Worm (Caenorhabditis elegans) whole organism, young adult: ENCODE results near the gene F32D8.14.

Experiments used
- B0019.2 ChIP-seq: fragments of 200-800 bp; sonication (Bioruptor generic); conservative IDR thresholded peaks from 2 replicates; pipeline ENCODE4 v1.3.6; 2022; ENCODE audit warnings: missing genetic modification reagents, missing genetic modification characterization, missing compliant biosample characterization
- B0261.1 ChIP-seq: sonication (generic microtip); optimal IDR thresholded peaks from 2 replicates; lab custom pipeline; 2016; ENCODE audit warnings: mild to moderate bottlenecking, missing genetic modification characterization, moderate library complexity, missing compliant biosample characterization
- F33H1.4 ChIP-seq: fragments of 200-800 bp; sonication (Bioruptor generic); IDR thresholded peaks from 2 replicates; pipeline ENCODE4 v1.3.6; 2022; ENCODE audit warnings: missing genetic modification reagents, missing genetic modification characterization, missing compliant biosample characterization
- F37B4.10 ChIP-seq: fragments of 200-800 bp; sonication (Bioruptor generic); IDR thresholded peaks from 2 replicates; pipeline ENCODE4 v1.3.6; 2022; ENCODE audit warnings: missing genetic modification characterization, missing compliant biosample characterization
- F52B5.7 ChIP-seq: sonication (generic microtip); optimal IDR thresholded peaks from 2 replicates; lab custom pipeline; 2016; ENCODE audit warnings: mild to moderate bottlenecking, missing genetic modification characterization, missing compliant biosample characterization
- F57A8.1 ChIP-seq: fragments of 200-800 bp; sonication (Bioruptor generic); optimal IDR thresholded peaks from 2 replicates; lab custom pipeline; 2018; ENCODE audit warnings: mild to moderate bottlenecking, missing genetic modification characterization, moderate library complexity, missing compliant biosample characterization
- T07F8.4 ChIP-seq: sonication (generic microtip); optimal IDR thresholded peaks from 2 replicates; lab custom pipeline; 2016; ENCODE audit warnings: mild to moderate bottlenecking, missing genetic modification characterization, moderate library complexity, missing compliant biosample characterization
- Y56A3A.18 ChIP-seq: fragments of 200-800 bp; sonication (Bioruptor generic); IDR thresholded peaks from 2 replicates; pipeline ENCODE4 v1.3.6; 2022; ENCODE audit warnings: missing genetic modification reagents, missing genetic modification characterization, missing compliant biosample characterization
- Y67H2A.10 ChIP-seq: fragments of 200-800 bp; sonication (Bioruptor generic); conservative IDR thresholded peaks from 2 replicates; pipeline ENCODE4 v1.3.6; 2022; ENCODE audit warnings: missing genetic modification reagents, missing genetic modification characterization, missing compliant biosample characterization
- Y79H2A.3 ChIP-seq: fragments of 200-800 bp; sonication (Bioruptor generic); conservative IDR thresholded peaks from 2 replicates; pipeline ENCODE4 v1.3.6; 2022; ENCODE audit warnings: missing genetic modification reagents, missing genetic modification characterization, missing compliant biosample characterization
- ZK185.1 ChIP-seq: sonication (generic microtip); optimal IDR thresholded peaks from 2 replicates; lab custom pipeline; 2016; ENCODE audit warnings: mild to moderate bottlenecking, missing genetic modification characterization, missing compliant biosample characterization; ENCODE audit not compliant: poor library complexity, severe bottlenecking
- akir-1 ChIP-seq: fragments of 200-800 bp; sonication (Bioruptor generic); optimal IDR thresholded peaks from 2 replicates; lab custom pipeline; 2018; ENCODE audit warnings: mild to moderate bottlenecking, missing genetic modification characterization, moderate library complexity, missing compliant biosample characterization
- aptf-3 ChIP-seq: fragments of 200-800 bp; sonication (Bioruptor generic); IDR thresholded peaks from 2 replicates; pipeline ENCODE4 v1.3.6; 2022; ENCODE audit warnings: missing genetic modification characterization, missing compliant biosample characterization
- athp-1 ChIP-seq: sonication (generic microtip); optimal IDR thresholded peaks from 2 replicates; lab custom pipeline; 2017; ENCODE audit warnings: mild to moderate bottlenecking, missing genetic modification characterization, missing compliant biosample characterization
- attf-3 ChIP-seq: fragments of 200-800 bp; sonication (Bioruptor generic); conservative IDR thresholded peaks from 2 replicates; pipeline ENCODE4 v1.3.6; 2022; ENCODE audit warnings: missing genetic modification reagents, missing genetic modification characterization, missing compliant biosample characterization
- bed-1 ChIP-seq: fragments of 200-800 bp; sonication (Bioruptor generic); IDR thresholded peaks from 2 replicates; pipeline ENCODE4 v1.3.6; 2022; ENCODE audit warnings: missing genetic modification reagents, missing genetic modification characterization, missing compliant biosample characterization
- bed-2 ChIP-seq: fragments of 200-800 bp; sonication (Bioruptor generic); IDR thresholded peaks from 2 replicates; pipeline ENCODE4 v1.3.6; 2022; ENCODE audit warnings: missing genetic modification reagents, missing genetic modification characterization, missing compliant biosample characterization
- ceh-58 ChIP-seq: fragments of 200-800 bp; sonication (Bioruptor generic); IDR thresholded peaks from 2 replicates; pipeline ENCODE4 v1.3.6; 2022; ENCODE audit warnings: missing genetic modification characterization, missing compliant biosample characterization
- ceh-91 ChIP-seq: fragments of 200-800 bp; sonication (Bioruptor generic); IDR thresholded peaks from 2 replicates; pipeline ENCODE4 v1.3.6; 2022; ENCODE audit warnings: missing genetic modification reagents, missing genetic modification characterization, missing compliant biosample characterization
- chd-7 ChIP-seq: sonication (generic microtip); optimal IDR thresholded peaks from 2 replicates; lab custom pipeline; 2016; ENCODE audit warnings: mild to moderate bottlenecking, missing genetic modification characterization, moderate library complexity, missing compliant biosample characterization
- die-1 ChIP-seq: sonication (generic microtip); optimal IDR thresholded peaks from 2 replicates; lab custom pipeline; 2016; ENCODE audit warnings: missing genotype, mild to moderate bottlenecking, missing genetic modification characterization, missing compliant biosample characterization
- egl-44 ChIP-seq: fragments of 200-800 bp; sonication (Bioruptor generic); IDR thresholded peaks from 2 replicates; pipeline ENCODE4 v1.3.6; 2022; ENCODE audit warnings: missing genetic modification reagents, missing genetic modification characterization, missing compliant biosample characterization
- egrh-3 ChIP-seq: fragments of 200-800 bp; sonication (Bioruptor generic); IDR thresholded peaks from 2 replicates; pipeline ENCODE4 v1.3.6; 2022; ENCODE audit warnings: missing genetic modification reagents, missing genetic modification characterization, missing compliant biosample characterization
- ets-4 ChIP-seq: fragments of 200-800 bp; sonication (Bioruptor generic); optimal IDR thresholded peaks from 2 replicates; lab custom pipeline; 2018; ENCODE audit warnings: mild to moderate bottlenecking, missing genetic modification characterization, missing compliant biosample characterization
- hlh-26 ChIP-seq: fragments of 200-800 bp; sonication (Bioruptor generic); conservative IDR thresholded peaks from 2 replicates; pipeline ENCODE4 v1.3.6; 2022; ENCODE audit warnings: missing genetic modification reagents, missing genetic modification characterization, missing compliant biosample characterization
- hsf-1 ChIP-seq: fragments of 200-800 bp; sonication (Bioruptor generic); IDR thresholded peaks from 2 replicates; pipeline ENCODE4 v1.3.6; 2022; ENCODE audit warnings: missing genetic modification reagents, missing genetic modification characterization, missing compliant biosample characterization
- let-526 ChIP-seq: fragments of 200-800 bp; sonication (Bioruptor generic); IDR thresholded peaks from 2 replicates; pipeline ENCODE4 v1.3.6; 2022; ENCODE audit warnings: missing genetic modification reagents, missing genetic modification characterization, missing compliant biosample characterization
- lsy-27 ChIP-seq: sonication (generic microtip); optimal IDR thresholded peaks from 2 replicates; lab custom pipeline; 2017; ENCODE audit warnings: missing genetic modification characterization, mild to moderate bottlenecking, missing compliant biosample characterization, antibody characterized with exemption, missing genotype, borderline replicate concordance; ENCODE audit not compliant: insufficient read depth
- madf-10 ChIP-seq: sonication (generic microtip); optimal IDR thresholded peaks from 2 replicates; lab custom pipeline; 2016; ENCODE audit warnings: mild to moderate bottlenecking, missing genetic modification characterization, missing compliant biosample characterization
- mcd-1 ChIP-seq: fragments of 200-800 bp; sonication (Bioruptor generic); IDR thresholded peaks from 2 replicates; pipeline ENCODE4 v1.3.6; 2022; ENCODE audit warnings: missing genetic modification reagents, missing genetic modification characterization, missing compliant biosample characterization
- mel-28 ChIP-seq: sonication (generic microtip); optimal IDR thresholded peaks from 2 replicates; lab custom pipeline; 2016; ENCODE audit warnings: borderline replicate concordance, mild to moderate bottlenecking, missing genetic modification characterization, missing compliant biosample characterization
- mes-4 ChIP-seq: sonication (generic microtip); optimal IDR thresholded peaks from 2 replicates; lab custom pipeline; 2016; ENCODE audit warnings: missing genotype, missing genetic modification characterization, missing compliant biosample characterization
- nfya-2 ChIP-seq: fragments of 200-800 bp; sonication (Bioruptor generic); IDR thresholded peaks from 2 replicates; pipeline ENCODE4 v1.3.6; 2022; ENCODE audit warnings: missing genetic modification reagents, missing genetic modification characterization, missing compliant biosample characterization
- nhr-27 ChIP-seq: fragments of 200-800 bp; sonication (Bioruptor generic); optimal IDR thresholded peaks from 2 replicates; lab custom pipeline; 2018; ENCODE audit warnings: mild to moderate bottlenecking, missing genetic modification characterization, moderate library complexity, missing compliant biosample characterization
- nhr-80 ChIP-seq: sonication (generic microtip); optimal IDR thresholded peaks from 2 replicates; lab custom pipeline; 2016; ENCODE audit warnings: missing genetic modification characterization, missing compliant biosample characterization
- nhr-90 ChIP-seq: sonication (generic microtip); optimal IDR thresholded peaks from 2 replicates; lab custom pipeline; 2016; ENCODE audit warnings: missing genotype, mild to moderate bottlenecking, missing genetic modification characterization, missing compliant biosample characterization
- rcor-1 ChIP-seq: fragments of 200-800 bp; sonication (Bioruptor generic); IDR thresholded peaks from 2 replicates; pipeline ENCODE4 v1.3.6; 2022; ENCODE audit warnings: missing genetic modification reagents, missing genetic modification characterization, missing compliant biosample characterization
- repo-1 ChIP-seq: sonication (generic microtip); optimal IDR thresholded peaks from 2 replicates; lab custom pipeline; 2017; ENCODE audit warnings: mild to moderate bottlenecking, missing genetic modification characterization, missing compliant biosample characterization
- rpc-1 ChIP-seq, 2 experiments: fragments of 150-350 bp in 1 of 2; sonication (generic microtip) in 1 of 2; optimal IDR thresholded peaks; 2 replicates each; lab custom pipeline; 2014 to 2018; ENCODE audit warnings: missing biosample characterization in 1 of 2, missing genetic modification characterization in 1 of 2, missing genetic modification reagents in 1 of 2, missing genotype in 1 of 2
- sdz-38 ChIP-seq: sonication (generic microtip); optimal IDR thresholded peaks from 2 replicates; lab custom pipeline; 2016; ENCODE audit warnings: missing genotype, missing genetic modification characterization, missing compliant biosample characterization
- snpc-1.1 ChIP-seq: sonication (generic microtip); optimal IDR thresholded peaks from 2 replicates; lab custom pipeline; 2017; ENCODE audit warnings: missing genetic modification characterization, mild to moderate bottlenecking, missing compliant biosample characterization, antibody characterized with exemption, moderate library complexity, missing genotype, missing genetic modification reagents; ENCODE audit not compliant: insufficient read depth
- snpc-3.4 ChIP-seq: sonication (generic microtip); optimal IDR thresholded peaks from 2 replicates; lab custom pipeline; 2017; ENCODE audit warnings: missing genetic modification characterization, mild to moderate bottlenecking, missing compliant biosample characterization, antibody characterized with exemption, moderate library complexity, missing genotype, missing genetic modification reagents
- somi-1 ChIP-seq: fragments of 200-800 bp; sonication (Bioruptor generic); optimal IDR thresholded peaks from 2 replicates; lab custom pipeline; 2018; ENCODE audit warnings: mild to moderate bottlenecking, missing genetic modification characterization, missing compliant biosample characterization
- unc-130 ChIP-seq: sonication (generic microtip); optimal IDR thresholded peaks from 2 replicates; lab custom pipeline; 2016; ENCODE audit warnings: missing genetic modification reagents, missing genetic modification characterization, missing compliant biosample characterization
- zfh-2 ChIP-seq: fragments of 200-800 bp; sonication (Bioruptor generic); conservative IDR thresholded peaks from 2 replicates; pipeline ENCODE4 v1.3.6; 2022; ENCODE audit warnings: missing genetic modification reagents, missing genetic modification characterization, missing compliant biosample characterization
- ztf-22 ChIP-seq: fragments of 200-800 bp; sonication (Bioruptor generic); optimal IDR thresholded peaks from 2 replicates; lab custom pipeline; 2018; ENCODE audit warnings: mild to moderate bottlenecking, missing genetic modification characterization, moderate library complexity, missing compliant biosample characterization
- ztf-26 ChIP-seq: sonication (generic microtip); optimal IDR thresholded peaks from 2 replicates; lab custom pipeline; 2017; ENCODE audit warnings: missing genetic modification characterization, missing compliant biosample characterization
- ztf-3 ChIP-seq: fragments of 200-800 bp; sonication (Bioruptor generic); optimal IDR thresholded peaks from 2 replicates; lab custom pipeline; 2018; ENCODE audit warnings: mild to moderate bottlenecking, missing genetic modification characterization, missing compliant biosample characterization
- ztf-6 ChIP-seq: fragments of 200-800 bp; sonication (Bioruptor generic); IDR thresholded peaks from 2 replicates; pipeline ENCODE4 v1.3.6; 2022; ENCODE audit warnings: missing genetic modification reagents, missing genetic modification characterization, missing compliant biosample characterization

F32D8.14 gene

ce11 chrV:10855363-10855762 lies 39.2 kb downstream of the F32D8.14 start (continued):
- TF ChIP-seq egl-44, result no peak
- no peak for TF ChIP-seq Y67H2A.10 (GFP tag; lab: Robert Waterston, UW)
- TF ChIP-seq rcor-1 (GFP tag; lab: Robert Waterston, UW), result no peak
- no peak for TF ChIP-seq egrh-3 (GFP tag; lab: Robert Waterston, UW)
- TF ChIP-seq ztf-22 (GFP tag; lab: Kevin White, UChicago), result peak; percentile 84
- TF ChIP-seq let-526, result no peak
- no peak for TF ChIP-seq Y56A3A.18 (GFP tag; lab: Robert Waterston, UW)
- no peak for TF ChIP-seq somi-1 (GFP tag; lab: Kevin White, UChicago)
- TF ChIP-seq nhr-80 (tag; lab: Kevin White, UChicago), result peak; percentile 100
- no peak for TF ChIP-seq Y79H2A.3
- TF ChIP-seq akir-1 (GFP tag; lab: Kevin White, UChicago), result no peak
- TF ChIP-seq sdz-38 (tag; lab: Kevin White, UChicago), result no peak
- no peak for TF ChIP-seq attf-3
- no peak for TF ChIP-seq aptf-3 (GFP tag; lab: Robert Waterston, UW)
- TF ChIP-seq rpc-1 (optimal IDR thresholded peaks at IDR 0.05; lab: Kevin White, UChicago), result no peak
- no peak for TF ChIP-seq rpc-1 (tag; optimal IDR thresholded peaks at IDR 0.05; lab: Kevin White, UChicago)
- peak; percentile 93 for TF ChIP-seq ets-4
- no peak for TF ChIP-seq B0261.1 (tag; lab: Kevin White, UChicago)
- TF ChIP-seq ceh-58 (GFP tag; lab: Robert Waterston, UW), result no peak
- no peak for TF ChIP-seq B0019.2
- TF ChIP-seq ztf-3 (GFP tag; lab: Kevin White, UChicago), result no peak
- no peak for TF ChIP-seq F57A8.1 (GFP tag; lab: Kevin White, UChicago)
- TF ChIP-seq F37B4.10 (GFP tag; lab: Robert Waterston, UW), result no peak
- TF ChIP-seq mel-28 (tag; lab: Kevin White, UChicago), result no peak
- TF ChIP-seq athp-1, result no peak
- TF ChIP-seq snpc-1.1 (tag; lab: Kevin White, UChicago), result no peak
- TF ChIP-seq unc-130 (GFP tag; lab: Kevin White, UChicago), result no peak
- no peak for TF ChIP-seq bed-2 (GFP tag; lab: Robert Waterston, UW)
- no peak for TF ChIP-seq F33H1.4
- TF ChIP-seq hsf-1 (GFP tag; lab: Robert Waterston, UW), result no peak
- TF ChIP-seq die-1 (tag; lab: Kevin White, UChicago), result no peak
- 0 out of 2 replicates have a peak, but pooled peaks have one; percentile 18 for TF ChIP-seq zfh-2 (GFP tag; lab: Robert Waterston, UW)
- no peak for TF ChIP-seq snpc-3.4 (tag; lab: Kevin White, UChicago)
- peak; percentile 50 for TF ChIP-seq chd-7 (tag; lab: Kevin White, UChicago)
- no peak for TF ChIP-seq F52B5.7
- TF ChIP-seq ZK185.1 (tag; lab: Kevin White, UChicago), result no peak
- no peak for TF ChIP-seq repo-1 (tag; lab: Kevin White, UChicago)
- TF ChIP-seq T07F8.4 (tag; lab: Kevin White, UChicago), result no peak
- no peak for TF ChIP-seq nfya-2 (GFP tag; lab: Robert Waterston, UW)
- TF ChIP-seq mcd-1 (GFP tag; lab: Robert Waterston, UW), result no peak
- peak; percentile 62 for TF ChIP-seq nhr-90 (tag; lab: Kevin White, UChicago)
- TF ChIP-seq ceh-91, result no peak
- no peak for TF ChIP-seq nhr-27 (tag; lab: Kevin White, UChicago)
- no peak for TF ChIP-seq lsy-27 (tag; lab: Kevin White, UChicago)
- TF ChIP-seq hlh-26, result no peak
- TF ChIP-seq ztf-26 (tag; lab: Kevin White, UChicago), result no peak
- TF ChIP-seq mes-4 (tag; lab: Kevin White, UChicago), result no peak
- TF ChIP-seq ztf-6 (GFP tag; lab: Robert Waterston, UW), result no peak
- TF ChIP-seq bed-1 (GFP tag; lab: Robert Waterston, UW), result no peak
- peak; percentile 26 for TF ChIP-seq madf-10 (tag; lab: Kevin White, UChicago)
